Fruit fly (Drosophila melanogaster) whole organism, embryonic: ENCODE data around the gene CG31957.

ENCODE experiments used
- Asciz ChIP-seq: fragments of 200-800 bp; sonication (Bioruptor generic); optimal IDR thresholded peaks from 2 replicates; lab custom pipeline; 2017; ENCODE audit warnings: missing biosample characterization, mild to moderate bottlenecking, missing genetic modification characterization, missing genetic modification reagents
- CG10366 ChIP-seq: fragments of 200-800 bp; sonication (Bioruptor generic); IDR thresholded peaks from 2 replicates; pipeline ENCODE4 v1.3.6; 2022; ENCODE audit warnings: missing biosample characterization, missing genetic modification characterization
- CG10979 ChIP-seq: fragments of 200-800 bp; sonication (Bioruptor generic); optimal IDR thresholded peaks from 2 replicates; lab custom pipeline; 2018; ENCODE audit warnings: missing biosample characterization, mild to moderate bottlenecking, missing genetic modification characterization, moderate library complexity
- CG11085 ChIP-seq: fragments of 200-800 bp; sonication (Bioruptor generic); IDR thresholded peaks from 2 replicates; pipeline ENCODE4 v1.3.6; 2022; ENCODE audit warnings: missing biosample characterization, missing genetic modification characterization
- CG11456 ChIP-seq: fragments of 200-800 bp; sonication (Bioruptor generic); IDR thresholded peaks from 3 replicates; pipeline ENCODE4 v1.3.6; 2022; ENCODE audit warnings: missing biosample characterization, missing genetic modification characterization
- CG11504 ChIP-seq: fragments of 200-800 bp; sonication (Bioruptor generic); optimal IDR thresholded peaks from 3 replicates; lab custom pipeline; 2019; ENCODE audit warnings: missing biosample characterization, mild to moderate bottlenecking, missing genetic modification characterization, moderate library complexity
- CG11696 ChIP-seq: fragments of 200-800 bp; sonication (Bioruptor generic); IDR thresholded peaks from 2 replicates; pipeline ENCODE4 v1.3.6; 2022; ENCODE audit warnings: missing biosample characterization, missing genetic modification characterization
- CG15073 ChIP-seq: fragments of 200-800 bp; sonication (Bioruptor generic); optimal IDR thresholded peaks from 2 replicates; lab custom pipeline; 2016; ENCODE audit warnings: missing biosample characterization, missing genetic modification characterization
- CG1529 ChIP-seq: fragments of 200-800 bp; sonication (Bioruptor generic); optimal IDR thresholded peaks from 3 replicates; lab custom pipeline; 2018; ENCODE audit warnings: missing biosample characterization, missing genetic modification characterization
- CG17361 ChIP-seq: fragments of 200-800 bp; sonication (Bioruptor generic); IDR thresholded peaks from 3 replicates; pipeline ENCODE4 v1.3.6; 2022; ENCODE audit warnings: missing biosample characterization, missing genetic modification characterization
- CG17568 ChIP-seq: fragments of 200-800 bp; sonication (Bioruptor generic); optimal IDR thresholded peaks from 2 replicates; lab custom pipeline; 2018; ENCODE audit warnings: missing biosample characterization, mild to moderate bottlenecking, missing genetic modification characterization, moderate library complexity
- CG17612 ChIP-seq: fragments of 200-800 bp; sonication (Bioruptor generic); IDR thresholded peaks from 2 replicates; pipeline ENCODE4 v1.3.6; 2022; ENCODE audit warnings: missing biosample characterization, missing genetic modification characterization
- CG30020 ChIP-seq: fragments of 200-800 bp; optimal IDR thresholded peaks from 2 replicates; lab custom pipeline; 2019; ENCODE audit warnings: missing biosample characterization, mild to moderate bottlenecking, missing genetic modification characterization, moderate library complexity
- CG30403 ChIP-seq: fragments of 200-800 bp; sonication (Bioruptor generic); optimal IDR thresholded peaks from 3 replicates; lab custom pipeline; 2016; ENCODE audit warnings: missing biosample characterization, missing genetic modification characterization
- CG34376 ChIP-seq: fragments of 200-800 bp; sonication (Bioruptor generic); optimal IDR thresholded peaks from 2 replicates; lab custom pipeline; 2018; ENCODE audit warnings: missing biosample characterization, mild to moderate bottlenecking, missing genetic modification characterization
- CG3847 ChIP-seq: fragments of 200-800 bp; sonication (Bioruptor generic); IDR thresholded peaks from 2 replicates; pipeline ENCODE4 v1.3.6; 2022; ENCODE audit warnings: missing biosample characterization, missing genetic modification characterization
- CG4282 ChIP-seq: fragments of 200-800 bp; sonication (Bioruptor generic); optimal IDR thresholded peaks from 2 replicates; lab custom pipeline; 2016; ENCODE audit warnings: missing biosample characterization, missing genetic modification characterization
- CG4328 ChIP-seq: fragments of 200-800 bp; sonication (Bioruptor generic); optimal IDR thresholded peaks from 3 replicates; lab custom pipeline; 2017; ENCODE audit warnings: missing biosample characterization, missing genetic modification reagents, missing genetic modification characterization
- CG4617 ChIP-seq: fragments of 200-800 bp; sonication (Bioruptor generic); optimal IDR thresholded peaks from 3 replicates; lab custom pipeline; 2016; ENCODE audit warnings: missing biosample characterization, missing genetic modification characterization, borderline replicate concordance
- CG4707 ChIP-seq: fragments of 200-800 bp; sonication (Bioruptor generic); optimal IDR thresholded peaks from 2 replicates; lab custom pipeline; 2018; ENCODE audit warnings: missing biosample characterization, mild to moderate bottlenecking, missing genetic modification characterization, moderate library complexity
- CG4730 ChIP-seq: fragments of 200-800 bp; sonication (Bioruptor generic); IDR thresholded peaks from 2 replicates; pipeline ENCODE4 v1.3.6; 2022; ENCODE audit warnings: missing biosample characterization, missing genetic modification characterization
- CG7839 ChIP-seq: fragments of 200-800 bp; sonication (Bioruptor generic); optimal IDR thresholded peaks from 3 replicates; lab custom pipeline; 2018; ENCODE audit warnings: missing biosample characterization, mild to moderate bottlenecking, missing genetic modification characterization, moderate library complexity
- CG8290 ChIP-seq, 3 experiments: fragments of 200-800 bp; sonication (Bioruptor generic); optimal IDR thresholded peaks; 2 replicates each; lab custom pipeline; 2016 to 2019; ENCODE audit warnings: missing biosample characterization in 3 of 3, missing genetic modification characterization in 3 of 3, mild to moderate bottlenecking in 2 of 3, moderate library complexity in 1 of 3
- CG8359 ChIP-seq: fragments of 200-800 bp; sonication (Bioruptor generic); optimal IDR thresholded peaks from 2 replicates; lab custom pipeline; 2017; ENCODE audit warnings: missing biosample characterization, mild to moderate bottlenecking, missing genetic modification characterization, borderline replicate concordance
- CG9727 ChIP-seq: fragments of 200-800 bp; sonication (Bioruptor generic); optimal IDR thresholded peaks from 3 replicates; lab custom pipeline; 2017; ENCODE audit warnings: missing biosample characterization, mild to moderate bottlenecking, missing genetic modification characterization
- CTCF ChIP-seq: fragments of 200-800 bp; sonication (Bioruptor generic); optimal IDR thresholded peaks from 2 replicates; lab custom pipeline; 2017; ENCODE audit warnings: missing biosample characterization, mild to moderate bottlenecking, missing genetic modification characterization, moderate library complexity
- D19A ChIP-seq: fragments of 200-800 bp; optimal IDR thresholded peaks from 3 replicates; lab custom pipeline; 2019; ENCODE audit warnings: missing biosample characterization, mild to moderate bottlenecking, missing genetic modification characterization, moderate library complexity
- D19B ChIP-seq: fragments of 200-800 bp; sonication (Bioruptor generic); optimal IDR thresholded peaks from 2 replicates; lab custom pipeline; 2017; ENCODE audit warnings: missing biosample characterization, mild to moderate bottlenecking, missing genetic modification characterization
- Dip2 ChIP-seq: fragments of 200-800 bp; sonication (Bioruptor generic); IDR thresholded peaks from 2 replicates; pipeline ENCODE4 v1.3.6; 2022; ENCODE audit warnings: missing biosample characterization, missing genetic modification characterization
- Drgx ChIP-seq: fragments of 200-800 bp; sonication (Bioruptor generic); IDR thresholded peaks from 2 replicates; pipeline ENCODE4 v1.3.6; 2022; ENCODE audit warnings: missing biosample characterization, missing genetic modification characterization
- Eip74EF ChIP-seq, 2 experiments: fragments of 200-800 bp in 1 of 2; fragments of >200 bp in 1 of 2; sonication (Bioruptor generic) in 1 of 2; optimal IDR thresholded peaks; 2 replicates each; lab custom pipeline; 2017 to 2019; ENCODE audit warnings: missing biosample characterization in 2 of 2, missing genetic modification characterization in 2 of 2, mild to moderate bottlenecking in 1 of 2, moderate library complexity in 1 of 2
- Elba2 ChIP-seq: fragments of 200-800 bp; sonication (Bioruptor generic); optimal IDR thresholded peaks from 3 replicates; lab custom pipeline; 2016; ENCODE audit warnings: missing biosample characterization, missing genetic modification characterization
- Ets65A ChIP-seq: fragments of 200-800 bp; sonication (Bioruptor generic); peaks from one replicate; lab custom pipeline; 2016; ENCODE audit warnings: missing biosample characterization, missing genetic modification characterization
- Kr ChIP-seq: fragments of 200-800 bp; sonication (Bioruptor generic); optimal IDR thresholded peaks from 2 replicates; lab custom pipeline; 2017; ENCODE audit warnings: missing biosample characterization, mild to moderate bottlenecking, missing genetic modification characterization
- Myb ChIP-seq: fragments of 200-800 bp; sonication (Bioruptor generic); optimal IDR thresholded peaks from 2 replicates; lab custom pipeline; 2016; ENCODE audit warnings: missing biosample characterization, missing genetic modification characterization
- Ptx1 ChIP-seq: fragments of 200-800 bp; sonication (Bioruptor generic); IDR thresholded peaks from 2 replicates; pipeline ENCODE4 v1.3.6; 2022; ENCODE audit warnings: missing biosample characterization, missing genetic modification characterization
- caup ChIP-seq: fragments of 200-800 bp; sonication (Bioruptor generic); optimal IDR thresholded peaks from 3 replicates; lab custom pipeline; 2017; ENCODE audit warnings: missing biosample characterization, mild to moderate bottlenecking, missing genetic modification characterization, moderate library complexity; ENCODE audit not compliant: severe bottlenecking
- cg ChIP-seq: fragments of 200-800 bp; sonication (Bioruptor generic); optimal IDR thresholded peaks from 3 replicates; lab custom pipeline; 2019; ENCODE audit warnings: missing biosample characterization, mild to moderate bottlenecking, missing genetic modification characterization, moderate library complexity
- fu2 ChIP-seq: fragments of 200-800 bp; sonication (Bioruptor generic); optimal IDR thresholded peaks from 2 replicates; lab custom pipeline; 2016; ENCODE audit warnings: missing biosample characterization, missing genetic modification characterization
- luna ChIP-seq: fragments of 200-800 bp; sonication (Bioruptor generic); optimal IDR thresholded peaks from 2 replicates; lab custom pipeline; 2016; ENCODE audit warnings: missing biosample characterization, missing genetic modification characterization
- otp ChIP-seq: fragments of 200-800 bp; sonication (Bioruptor generic); IDR thresholded peaks from 3 replicates; pipeline ENCODE4, ENCODE4 v1.3.6; 2022; ENCODE audit warnings: missing biosample characterization, missing genetic modification characterization
- pho ChIP-seq: fragments of 200-800 bp; sonication (Bioruptor generic); optimal IDR thresholded peaks from 2 replicates; lab custom pipeline; 2016; ENCODE audit warnings: missing biosample characterization, missing genetic modification characterization
- ranshi ChIP-seq: fragments of 200-800 bp; sonication (Bioruptor generic); IDR thresholded peaks from 2 replicates; pipeline ENCODE4 v1.3.6; 2022; ENCODE audit warnings: missing biosample characterization, missing genetic modification characterization
- row ChIP-seq: fragments of 200-800 bp; sonication (Bioruptor generic); IDR thresholded peaks from 3 replicates; pipeline ENCODE4 v1.3.6; 2022; ENCODE audit warnings: missing biosample characterization, missing genetic modification characterization
- salm ChIP-seq: fragments of 200-800 bp; sonication (Bioruptor generic); optimal IDR thresholded peaks from 2 replicates; lab custom pipeline; 2018; ENCODE audit warnings: missing biosample characterization, mild to moderate bottlenecking, missing genetic modification characterization
- sim ChIP-seq: fragments of 200-800 bp; sonication (Bioruptor generic); IDR thresholded peaks from 2 replicates; pipeline ENCODE4 v1.3.6; 2022; ENCODE audit warnings: missing biosample characterization, missing genetic modification characterization
- sima ChIP-seq: fragments of 200-800 bp; sonication (Bioruptor generic); optimal IDR thresholded peaks from 2 replicates; lab custom pipeline; 2016; ENCODE audit warnings: missing biosample characterization, missing genetic modification characterization
- sna ChIP-seq: fragments of 200-800 bp; sonication (Bioruptor generic); IDR thresholded peaks from 2 replicates; pipeline ENCODE4 v1.3.6; 2022; ENCODE audit warnings: missing biosample characterization, missing genetic modification characterization; ENCODE audit not compliant: partially characterized antibody
- z ChIP-seq: fragments of 200-800 bp; sonication (Bioruptor generic); IDR thresholded peaks from 3 replicates; pipeline ENCODE4 v1.3.6; 2022; ENCODE audit warnings: missing biosample characterization, missing genetic modification characterization
- zfh1 ChIP-seq: fragments of 200-800 bp; sonication (Bioruptor generic); IDR thresholded peaks from 3 replicates; pipeline ENCODE4 v1.3.6; 2022; ENCODE audit warnings: missing biosample characterization, missing genetic modification characterization

Gene CG31957

dm6 chr2L:3844898-3845713 lies 27.2 kb downstream of the CG31957 start (continued):
- TF ChIP-seq CG10366 (GFP tag; lab: Robert Waterston, UW): no peak
- no peak for TF ChIP-seq Myb (GFP tag; lab: Kevin White, UChicago)
- no peak for TF ChIP-seq fu2 (GFP tag; lab: Kevin White, UChicago)
- TF ChIP-seq CG17612 (GFP tag; lab: Robert Waterston, UW): no peak
- no peak for TF ChIP-seq CG8359 (GFP tag; lab: Kevin White, UChicago)
- TF ChIP-seq pho (GFP tag; lab: Kevin White, UChicago): no peak
- TF ChIP-seq CG1529 (GFP tag; lab: Kevin White, UChicago): no peak
- TF ChIP-seq ranshi (GFP tag; lab: Robert Waterston, UW): no peak
- no peak for TF ChIP-seq Ptx1 (GFP tag; lab: Robert Waterston, UW)
- no peak for TF ChIP-seq CG15073
- TF ChIP-seq z (GFP tag; lab: Robert Waterston, UW): no peak
- no peak for TF ChIP-seq CG17568 (GFP tag; lab: Kevin White, UChicago)
- TF ChIP-seq sim (GFP tag; lab: Robert Waterston, UW): no peak
- peak; percentile 76 for TF ChIP-seq Ets65A
- TF ChIP-seq CTCF: no peak
- no peak for TF ChIP-seq CG11456 (GFP tag; lab: Robert Waterston, UW)
- peak; percentile 56 for TF ChIP-seq CG9727 (GFP tag; lab: Kevin White, UChicago)
- TF ChIP-seq luna (GFP tag; lab: Kevin White, UChicago): no peak
- TF ChIP-seq CG3847 (GFP tag; lab: Robert Waterston, UW): no peak
- no peak for TF ChIP-seq Dip2
- peak; percentile 47 for TF ChIP-seq row (GFP tag; lab: Robert Waterston, UW)
- no peak for TF ChIP-seq cg (GFP tag; lab: Kevin White, UChicago)
- no peak for TF ChIP-seq CG4707
- no peak for TF ChIP-seq CG4617
- TF ChIP-seq CG8290 (GFP tag; optimal IDR thresholded peaks at IDR 0.05; lab: Kevin White, UChicago): no peak
- no peak for TF ChIP-seq CG8290 (tag; optimal IDR thresholded peaks at IDR 0.05; lab: Kevin White, UChicago)
- TF ChIP-seq CG11696: no peak
- peak; percentile 34 for TF ChIP-seq CG11504 (tag; lab: Kevin White, UChicago)
- TF ChIP-seq salm: no peak
- TF ChIP-seq zfh1 (GFP tag; lab: Robert Waterston, UW): no peak
- TF ChIP-seq CG34376 (GFP tag; lab: Kevin White, UChicago): no peak
- no peak for TF ChIP-seq Asciz (GFP tag; lab: Kevin White, UChicago)
- TF ChIP-seq Elba2 (GFP tag; lab: Kevin White, UChicago): no peak
- no peak for TF ChIP-seq D19B (GFP tag; lab: Kevin White, UChicago)
- TF ChIP-seq CG7839: peak; percentile 31
- no peak for TF ChIP-seq caup (GFP tag; lab: Kevin White, UChicago)
- no peak for TF ChIP-seq CG30020 (tag; lab: Kevin White, UChicago)
- no peak for TF ChIP-seq CG30403 (GFP tag; lab: Kevin White, UChicago)
- TF ChIP-seq sima (GFP tag; lab: Kevin White, UChicago): no peak
- peak; percentile 19 for TF ChIP-seq D19A (tag; lab: Kevin White, UChicago)
- TF ChIP-seq CG11085 (GFP tag; lab: Robert Waterston, UW): no peak
- TF ChIP-seq sna (GFP tag; lab: Robert Waterston, UW): no peak
- peak; percentile 52 for TF ChIP-seq CG10979 (tag; lab: Kevin White, UChicago)
- no peak for TF ChIP-seq CG4328
- no peak for TF ChIP-seq CG4282 (GFP tag; lab: Kevin White, UChicago)
- TF ChIP-seq Drgx: no peak
- no peak for TF ChIP-seq Kr
- no peak for TF ChIP-seq otp (GFP tag; lab: Robert Waterston, UW)
- peak; percentile 25; the same call in 1 of the 3 replicates for TF ChIP-seq CG17361
- TF ChIP-seq CG4730 (GFP tag; lab: Robert Waterston, UW): no peak
- TF ChIP-seq Eip74EF (GFP tag; optimal IDR thresholded peaks at IDR 0.05; lab: Kevin White, UChicago): no peak
